Worm (Caenorhabditis elegans) whole organism, midembryonic: Measurements from ENCODE around the gene dpm-1.

Experiments
- T22C8.4 ChIP-seq: fragments of 200-800 bp; sonication (Bioruptor generic); IDR thresholded peaks from 2 replicates; pipeline ENCODE4 v1.3.6; 2022; ENCODE audit warnings: missing genetic modification characterization, missing compliant biosample characterization
- cog-1 ChIP-seq: sonication (generic microtip); optimal IDR thresholded peaks from 2 replicates; lab custom pipeline; 2016; ENCODE audit warnings: missing genetic modification characterization, missing compliant biosample characterization
- flt-1 ChIP-seq: fragments of 200-800 bp; sonication (Bioruptor generic); IDR thresholded peaks from 2 replicates; pipeline ENCODE4 v1.3.6; 2022; ENCODE audit warnings: missing genetic modification characterization, missing compliant biosample characterization
- klf-2 ChIP-seq: fragments of 200-800 bp; sonication (Bioruptor generic); conservative IDR thresholded peaks from 2 replicates; pipeline ENCODE4 v1.3.6; 2022; ENCODE audit warnings: missing genetic modification reagents, missing genetic modification characterization, missing compliant biosample characterization
- med-1 ChIP-seq: sonication (generic microtip); optimal IDR thresholded peaks from 2 replicates; lab custom pipeline; 2017; ENCODE audit warnings: missing genetic modification characterization, mild to moderate bottlenecking, missing compliant biosample characterization, antibody characterized with exemption, missing genetic modification reagents; ENCODE audit not compliant: insufficient read depth
- ref-1 ChIP-seq: fragments of 200-800 bp; sonication (Bioruptor generic); conservative IDR thresholded peaks from 2 replicates; pipeline ENCODE4 v1.3.6; 2022; ENCODE audit warnings: missing genetic modification reagents, missing genetic modification characterization, missing compliant biosample characterization
- tab-1 ChIP-seq: fragments of 200-800 bp; sonication (Bioruptor generic); IDR thresholded peaks from 2 replicates; pipeline ENCODE4 v1.3.6; 2022; ENCODE audit warnings: missing genetic modification characterization, missing compliant biosample characterization
- ztf-23 ChIP-seq: fragments of 200-800 bp; sonication (Bioruptor generic); IDR thresholded peaks from 2 replicates; pipeline ENCODE4 v1.3.6; 2022; ENCODE audit warnings: missing genetic modification reagents, missing genetic modification characterization, missing compliant biosample characterization
- ztf-29 ChIP-seq: fragments of 200-800 bp; sonication (Bioruptor generic); IDR thresholded peaks from 2 replicates; pipeline ENCODE4 v1.3.6; 2022; ENCODE audit warnings: missing genetic modification reagents, missing genetic modification characterization, missing compliant biosample characterization

dpm-1 gene

DNA sequence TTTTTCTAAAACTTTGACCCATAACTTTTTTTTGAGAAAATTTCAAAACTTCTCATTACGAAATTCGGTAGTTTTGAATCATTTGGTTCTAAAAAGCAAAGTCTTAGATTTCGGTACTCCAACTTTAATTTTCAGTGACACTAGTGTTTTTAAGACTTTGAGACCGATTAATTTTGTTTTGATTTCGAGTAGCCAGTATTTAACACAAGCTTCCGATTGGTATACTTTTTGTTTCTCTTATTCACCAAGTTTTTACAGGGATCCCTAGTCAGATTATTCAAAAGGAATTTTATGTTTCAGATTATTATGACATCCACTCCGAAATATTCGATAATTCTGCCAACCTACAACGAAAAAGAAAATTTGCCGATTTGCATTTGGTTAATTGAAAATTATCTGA lies at the start of gene dpm-1:
dpm-1 (plus strand) TSS at position 301 of the 400 bp plus-strand sequence.
- no peak for TF ChIP-seq ref-1
- no peak for TF ChIP-seq klf-2 (GFP tag; lab: Robert Waterston, UW)
- no peak for TF ChIP-seq flt-1 (GFP tag; lab: Robert Waterston, UW)
- no peak for TF ChIP-seq ztf-29 (GFP tag; lab: Robert Waterston, UW)
- TF ChIP-seq med-1 (GFP tag; lab: Kevin White, UChicago), result no peak
- TF ChIP-seq ztf-23 (GFP tag; lab: Robert Waterston, UW), result no peak
- no peak for TF ChIP-seq T22C8.4 (GFP tag; lab: Robert Waterston, UW)
- TF ChIP-seq cog-1 (tag; lab: Kevin White, UChicago), result no peak
- no peak for TF ChIP-seq tab-1 (GFP tag; lab: Robert Waterston, UW)

DNA sequence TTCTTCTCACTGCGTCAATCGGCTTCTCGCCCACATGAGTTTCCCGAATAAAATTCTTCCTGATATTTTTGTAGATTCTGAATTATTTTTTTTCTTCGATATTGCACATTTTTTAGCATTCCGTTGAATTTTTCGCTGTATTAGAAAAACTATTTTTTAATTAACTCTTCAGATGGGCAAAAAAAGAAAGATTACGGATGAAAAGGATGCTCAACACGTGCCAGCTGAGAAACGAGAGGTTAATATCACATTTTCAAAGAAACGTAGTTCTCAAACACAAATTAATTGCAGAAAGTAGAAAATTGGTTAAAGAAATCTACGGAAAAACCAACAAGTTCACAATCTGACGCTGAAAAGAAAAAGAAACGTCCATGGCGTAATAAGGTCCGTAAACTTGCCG lies 49.1 kb upstream of the dpm-1 start, which contains the start of gene rrp-8:
rrp-8 (plus strand) TSS at position 173 of the 400 bp plus-strand sequence.
- TF ChIP-seq med-1 (GFP tag; lab: Kevin White, UChicago) (no peak), ztf-23 (GFP tag; lab: Robert Waterston, UW) (no peak), flt-1 (GFP tag; lab: Robert Waterston, UW) (no peak), cog-1 (tag; lab: Kevin White, UChicago) (no peak), T22C8.4 (GFP tag; lab: Robert Waterston, UW) (no peak), ref-1 (no peak), tab-1 (GFP tag; lab: Robert Waterston, UW) (no peak), ztf-29 (GFP tag; lab: Robert Waterston, UW) (no peak), klf-2 (GFP tag; lab: Robert Waterston, UW) (no peak)

ce11 chrIV:401395-401794 lies 44.1 kb upstream of the dpm-1 start, which contains the start of gene gpa-4:
Gene gpa-4 (plus strand): TSS chrIV:401695.
- TF ChIP-seq T22C8.4 (GFP tag; lab: Robert Waterston, UW) (no peak), med-1 (GFP tag; lab: Kevin White, UChicago) (no peak), flt-1 (GFP tag; lab: Robert Waterston, UW) (no peak), ref-1 (no peak), klf-2 (GFP tag; lab: Robert Waterston, UW) (no peak), tab-1 (GFP tag; lab: Robert Waterston, UW) (no peak), ztf-29 (GFP tag; lab: Robert Waterston, UW) (no peak), cog-1 (tag; lab: Kevin White, UChicago) (no peak), ztf-23 (GFP tag; lab: Robert Waterston, UW) (no peak)

- TF ChIP-seq klf-2 (GFP tag; lab: Robert Waterston, UW), result no peak
- TF ChIP-seq cog-1 (tag; lab: Kevin White, UChicago), result no peak
- TF ChIP-seq ztf-29 (GFP tag; lab: Robert Waterston, UW), result no peak
- no peak for TF ChIP-seq ztf-23 (GFP tag; lab: Robert Waterston, UW)
- no peak for TF ChIP-seq T22C8.4 (GFP tag; lab: Robert Waterston, UW)
- TF ChIP-seq flt-1 (GFP tag; lab: Robert Waterston, UW), result no peak
- TF ChIP-seq med-1 (GFP tag; lab: Kevin White, UChicago), result no peak
- no peak for TF ChIP-seq ref-1
- no peak for TF ChIP-seq tab-1 (GFP tag; lab: Robert Waterston, UW)
Observed at ce11 chrIV:408892-409291, 36.6 kb upstream of the dpm-1 start.

ce11 chrIV:409935-410334 lies 35.5 kb upstream of the dpm-1 start, which contains the start of gene kgb-1:
Gene kgb-1 (minus strand): TSS chrIV:410035.
- TF ChIP-seq med-1 (GFP tag; lab: Kevin White, UChicago), result no peak
- TF ChIP-seq ref-1, result no peak

- TF ChIP-seq klf-2 (GFP tag; lab: Robert Waterston, UW), result no peak
- 0 out of 2 replicates have a peak, but pooled peaks have one; percentile 39 for TF ChIP-seq flt-1 (GFP tag; lab: Robert Waterston, UW)
- no peak for TF ChIP-seq ref-1
- no peak for TF ChIP-seq T22C8.4 (GFP tag; lab: Robert Waterston, UW)
- TF ChIP-seq tab-1 (GFP tag; lab: Robert Waterston, UW), result no peak
- TF ChIP-seq ztf-29 (GFP tag; lab: Robert Waterston, UW), result peak; percentile 54; the same call in 1 of the 2 replicates
- TF ChIP-seq ztf-23 (GFP tag; lab: Robert Waterston, UW), result no peak
- TF ChIP-seq cog-1 (tag; lab: Kevin White, UChicago), result peak; percentile 77
Observed at ce11 chrIV:410420-410891, 35.0 kb upstream of the dpm-1 start, which contains the start of gene T07A9.12. Gene T07A9.12 (plus strand): TSS chrIV:410867.

DNA sequence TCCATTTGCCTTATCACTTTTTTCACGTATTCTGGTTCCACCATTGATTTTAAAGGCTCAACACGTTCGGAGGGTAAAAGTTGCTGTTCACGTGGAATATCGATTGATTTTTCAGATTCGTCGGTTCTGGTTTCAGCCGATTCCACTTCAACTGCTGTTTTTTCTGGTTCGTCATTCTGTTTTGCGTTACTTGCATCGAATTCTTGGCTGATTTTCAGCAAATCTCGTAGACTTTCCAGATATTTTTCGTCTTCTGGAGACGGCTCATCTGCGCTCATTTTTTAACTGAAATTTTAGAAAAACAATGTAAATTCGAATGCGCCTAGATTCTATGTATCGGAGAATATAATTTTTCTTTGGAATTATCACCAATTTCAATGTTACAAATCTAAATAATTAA lies 25.8 kb upstream of the dpm-1 start, which contains the start of gene eri-1:
eri-1 (minus strand) TSS at position 285 of the 400 bp plus-strand sequence.
- TF ChIP-seq T22C8.4 (GFP tag; lab: Robert Waterston, UW) (peak; percentile 46; the same call in 1 of the 2 replicates), med-1 (GFP tag; lab: Kevin White, UChicago) (no peak)

DNA sequence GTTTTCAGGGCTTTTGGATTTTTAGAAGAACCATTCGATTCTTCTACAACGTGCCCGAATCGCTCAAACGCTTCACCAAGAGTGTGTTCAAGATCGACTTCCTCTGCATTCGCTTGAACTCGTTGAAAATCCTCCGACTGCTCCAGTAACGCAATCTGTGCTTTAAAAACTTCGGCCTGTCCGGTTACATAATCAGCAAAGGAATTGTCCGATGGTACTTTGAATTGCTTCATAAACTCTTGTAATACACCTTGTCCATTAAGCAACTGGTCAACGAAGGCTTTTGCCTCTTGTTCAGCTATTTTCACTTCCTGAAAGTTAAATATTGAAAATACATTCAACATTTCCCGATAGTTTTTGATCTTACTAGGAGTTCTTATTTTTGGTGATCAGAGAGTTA lies 24.8 kb upstream of the dpm-1 start:
- TF ChIP-seq tab-1 (GFP tag; lab: Robert Waterston, UW), result no peak
- no peak for TF ChIP-seq klf-2 (GFP tag; lab: Robert Waterston, UW)
- no peak for TF ChIP-seq ztf-29 (GFP tag; lab: Robert Waterston, UW)
- TF ChIP-seq T22C8.4 (GFP tag; lab: Robert Waterston, UW), result no peak
- no peak for TF ChIP-seq flt-1 (GFP tag; lab: Robert Waterston, UW)
- TF ChIP-seq cog-1 (tag; lab: Kevin White, UChicago), result no peak

DNA sequence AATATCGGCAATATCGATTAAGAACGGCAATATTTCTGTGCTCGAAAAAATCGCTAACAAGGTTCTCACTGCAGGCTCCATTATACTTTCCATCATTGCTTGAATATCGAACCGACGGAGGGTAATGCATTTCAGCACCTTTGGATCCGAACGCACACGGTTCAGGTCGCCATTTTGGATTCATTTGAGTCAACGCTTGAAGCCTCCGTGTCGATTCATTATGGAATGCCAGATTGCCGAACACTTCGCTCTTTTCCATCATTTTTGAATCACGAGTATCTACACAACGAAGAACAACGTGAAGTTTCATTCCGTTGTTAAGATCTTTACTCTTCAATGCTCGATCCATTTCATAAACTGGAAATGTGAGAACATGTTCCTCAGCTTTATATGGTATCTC lies 23.4 kb upstream of the dpm-1 start:
- TF ChIP-seq med-1 (GFP tag; lab: Kevin White, UChicago) (no peak), ztf-23 (GFP tag; lab: Robert Waterston, UW) (no peak), tab-1 (GFP tag; lab: Robert Waterston, UW) (no peak), T22C8.4 (GFP tag; lab: Robert Waterston, UW) (no peak)

ce11 chrIV:425052-425451 lies 20.4 kb upstream of the dpm-1 start, which contains the start of gene daf-18:
Gene daf-18 (minus strand): TSS chrIV:425177.
- TF ChIP-seq tab-1 (GFP tag; lab: Robert Waterston, UW) (no peak), cog-1 (tag; lab: Kevin White, UChicago) (no peak), flt-1 (GFP tag; lab: Robert Waterston, UW) (no peak), ztf-29 (GFP tag; lab: Robert Waterston, UW) (no peak), med-1 (GFP tag; lab: Kevin White, UChicago) (no peak), ztf-23 (GFP tag; lab: Robert Waterston, UW) (no peak), ref-1 (no peak), klf-2 (GFP tag; lab: Robert Waterston, UW) (no peak), T22C8.4 (GFP tag; lab: Robert Waterston, UW) (no peak)
